Worm (Caenorhabditis elegans): ENCODE data around the gene Y27F2A.11.

- TF ChIP-seq mdl-1 (tag; optimal IDR thresholded peaks at IDR 0.05) (no peak), ama-1 (optimal IDR thresholded peaks at IDR 0.05) (no peak), lin-39 (tag; optimal IDR thresholded peaks at IDR 0.05) (no peak), nhr-11 (tag; optimal IDR thresholded peaks at IDR 0.05) (no peak), blmp-1 (tag; optimal IDR thresholded peaks at IDR 0.05) (no peak), aha-1 (tag; optimal IDR thresholded peaks at IDR 0.05) (no peak), pqm-1 (tag; optimal IDR thresholded peaks at IDR 0.05) (no peak), isw-1 (GFP tag; IDR thresholded peaks at IDR 0.05) (no peak), nhr-28 (tag; optimal IDR thresholded peaks at IDR 0.05) (no peak), lin-13 (GFP tag; optimal IDR thresholded peaks at IDR 0.05) (no peak), sup-37 (GFP tag; optimal IDR thresholded peaks at IDR 0.05) (no peak)
Observed at ce11 chrII:3206423-3206989, 17.4 kb downstream of the Y27F2A.11 start, which contains the start of the genes ZC239.20 and ZC239.21.

Measured in whole organism, L1 larva.